Worm (Caenorhabditis elegans): ENCODE data around the gene F54F7.10.

DNA sequence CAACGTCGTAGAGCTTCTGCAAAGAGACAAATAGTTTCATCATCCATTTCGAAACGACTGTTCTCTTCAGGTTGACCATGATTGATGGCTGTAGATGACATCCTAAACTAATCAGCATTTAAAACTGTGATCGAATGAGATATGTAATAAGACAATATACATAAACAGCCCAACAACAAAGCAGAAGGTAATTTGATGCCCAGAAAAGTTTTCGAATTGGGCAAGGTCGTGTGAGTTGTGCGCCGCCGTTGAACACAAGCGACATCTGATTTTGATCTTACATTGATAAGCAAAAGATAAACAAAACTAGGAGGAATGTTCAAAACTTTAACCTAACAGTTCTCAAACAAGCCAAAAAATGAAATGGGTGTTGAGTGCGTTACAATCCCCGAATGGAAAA, 22.2 kb downstream of the F54F7.10 start, which contains the start of gene Y62H9A.7:
- TF ChIP-seq scrt-1 (GFP tag; IDR thresholded peaks at IDR 0.05) (no peak), aly-1 (tag; optimal IDR thresholded peaks at IDR 0.05) (no peak), pes-1 (GFP tag; IDR thresholded peaks at IDR 0.05) (no peak), ceh-13 (GFP tag; optimal IDR thresholded peaks at IDR 0.05) (no peak), ama-1 (optimal IDR thresholded peaks at IDR 0.05) (no peak), tra-4 (tag; optimal IDR thresholded peaks at IDR 0.05) (no peak), F13C5.2 (tag; optimal IDR thresholded peaks at IDR 0.05) (no peak), B0310.2 (tag; optimal IDR thresholded peaks at IDR 0.05) (no peak), tbx-11 (GFP tag; IDR thresholded peaks at IDR 0.05) (no peak)

Data from whole organism, early embryonic.